Worm (Caenorhabditis elegans): ENCODE results near the gene srbc-37.

ce11 chrV:695914-696313 lies 6.4 kb upstream of the srbc-37 start, which contains the start of gene srj-52:
- TF ChIP-seq dao-5 (tag; optimal IDR thresholded peaks at IDR 0.05), result no peak
- no peak for TF ChIP-seq W03F9.2 (tag; optimal IDR thresholded peaks at IDR 0.05)
- TF ChIP-seq him-1 (tag; optimal IDR thresholded peaks at IDR 0.05), result no peak

All from whole organism, L4/young adult.